Fruit fly (Drosophila melanogaster): Measurements from ENCODE around the gene EloA.

Gene EloA

dm6 chr3R:23295360-23295772 lies 44.0 kb downstream of the EloA start (continued):
- TF ChIP-seq Trl (optimal IDR thresholded peaks at IDR 0.05): peak; percentile 68 to 77
- peak; percentile 50 for TF ChIP-seq Trl (GFP tag; optimal IDR thresholded peaks at IDR 0.05)
- TF ChIP-seq Awh (GFP tag; IDR thresholded peaks at IDR 0.05): no peak; the same call in 1 of the 2 replicates
- no peak for TF ChIP-seq Dad (GFP tag; optimal IDR thresholded peaks at IDR 0.05)
- TF ChIP-seq CG31388 (GFP tag; optimal IDR thresholded peaks at IDR 0.05): no peak
- no peak for TF ChIP-seq sisA (GFP tag; IDR thresholded peaks at IDR 0.05)
- TF ChIP-seq slp2 (GFP tag; optimal IDR thresholded peaks at IDR 0.05): no peak
- TF ChIP-seq Hand (GFP tag; optimal IDR thresholded peaks at IDR 0.05): peak; percentile 5
- TF ChIP-seq nom (GFP tag; optimal IDR thresholded peaks at IDR 0.05): peak; percentile 85
- peak; percentile 5 for TF ChIP-seq CG12744 (GFP tag; optimal IDR thresholded peaks at IDR 0.05)
- TF ChIP-seq lbe (GFP tag; optimal IDR thresholded peaks at IDR 0.05): peak; percentile 72
- TF ChIP-seq pzg (GFP tag; optimal IDR thresholded peaks at IDR 0.05): no peak
- TF ChIP-seq CG3163 (GFP tag; optimal IDR thresholded peaks at IDR 0.05): peak; percentile 36
- TF ChIP-seq CG9876 (GFP tag; optimal IDR thresholded peaks at IDR 0.05): no peak
- no peak for TF ChIP-seq Hr78 (GFP tag; optimal IDR thresholded peaks at IDR 0.05)
- peak; percentile 61 for TF ChIP-seq cg (GFP tag; optimal IDR thresholded peaks at IDR 0.05)
- peak; percentile 19 for TF ChIP-seq CG13296 (GFP tag; optimal IDR thresholded peaks at IDR 0.05)
- TF ChIP-seq disco-r (GFP tag; optimal IDR thresholded peaks at IDR 0.05): no peak
- peak; percentile 38 for TF ChIP-seq PHDP (tag; optimal IDR thresholded peaks at IDR 0.05)
- peak; percentile 86 for TF ChIP-seq kni (GFP tag; optimal IDR thresholded peaks at IDR 0.05)
- TF ChIP-seq zfh1 (GFP tag; IDR thresholded peaks at IDR 0.05): peak; percentile 55; the same call in 1 of the 3 replicates
- TF ChIP-seq aop (GFP tag; IDR thresholded peaks at IDR 0.05): no peak; the same call in 1 of the 2 replicates
- no peak for TF ChIP-seq hkb (optimal IDR thresholded peaks at IDR 0.05)
- peak; percentile 53; the same call in 1 of the 2 replicates for TF ChIP-seq hkb (GFP tag; IDR thresholded peaks at IDR 0.05)
- peak; percentile 28 for TF ChIP-seq CrebB (tag; optimal IDR thresholded peaks at IDR 0.05)
- TF ChIP-seq luna (GFP tag; optimal IDR thresholded peaks at IDR 0.05): no peak
- TF ChIP-seq CG9817 (tag; optimal IDR thresholded peaks at IDR 0.05): no peak
- TF ChIP-seq Doc3 (GFP tag; IDR thresholded peaks at IDR 0.05; ENCODE audit: partially characterized antibody): no peak
- no peak for TF ChIP-seq sens-2 (GFP tag; IDR thresholded peaks at IDR 0.05)
- no peak for TF ChIP-seq bigmax (GFP tag; optimal IDR thresholded peaks at IDR 0.05)
- no peak; the same call in 1 of the 2 replicates for TF ChIP-seq CG14014 (GFP tag; IDR thresholded peaks at IDR 0.05)
- TF ChIP-seq ken (GFP tag; IDR thresholded peaks at IDR 0.05): no peak
- no peak for TF ChIP-seq Hr39 (optimal IDR thresholded peaks at IDR 0.05)
- peak; percentile 1 for TF ChIP-seq yki (optimal IDR thresholded peaks at IDR 0.05)
- TF ChIP-seq CG32767 (GFP tag; IDR thresholded peaks at IDR 0.05): peak; percentile 72
- TF ChIP-seq Fer2 (tag; optimal IDR thresholded peaks at IDR 0.05): no peak
- peak; percentile 24 for TF ChIP-seq zf30C (GFP tag; optimal IDR thresholded peaks at IDR 0.05)
- TF ChIP-seq CG12769 (tag; optimal IDR thresholded peaks at IDR 0.05): peak; percentile 67
- TF ChIP-seq Nf-YA (GFP tag; IDR thresholded peaks at IDR 0.05): peak; percentile 83
- peak; percentile 34; the same call in 1 of the 3 replicates for TF ChIP-seq CG34422 (GFP tag; IDR thresholded peaks at IDR 0.05)
- TF ChIP-seq nerfin-2 (GFP tag; IDR thresholded peaks at IDR 0.05; ENCODE audit: partially characterized antibody): peak; percentile 49; the same call in 1 of the 2 replicates
- peak; percentile 41 for TF ChIP-seq ac (GFP tag; optimal IDR thresholded peaks at IDR 0.05)
- TF ChIP-seq CG15011 (GFP tag; optimal IDR thresholded peaks at IDR 0.05): no peak
- TF ChIP-seq sug (tag; optimal IDR thresholded peaks at IDR 0.05): peak; percentile 59
- TF ChIP-seq wek (GFP tag; optimal IDR thresholded peaks at IDR 0.05): peak; percentile 36
- no peak for TF ChIP-seq CG14050 (GFP tag; IDR thresholded peaks at IDR 0.05)
- peak; percentile 8 for TF ChIP-seq D19A (tag; optimal IDR thresholded peaks at IDR 0.05)
- TF ChIP-seq ash1 (GFP tag; optimal IDR thresholded peaks at IDR 0.05): peak; percentile 37
- TF ChIP-seq CG30431 (GFP tag; optimal IDR thresholded peaks at IDR 0.05): no peak
- no peak for TF ChIP-seq CG4282 (GFP tag; optimal IDR thresholded peaks at IDR 0.05)
- no peak for TF ChIP-seq CG18476 (GFP tag; optimal IDR thresholded peaks at IDR 0.05)
- no peak for TF ChIP-seq Poxn (GFP tag; IDR thresholded peaks at IDR 0.05)
